Worm (Caenorhabditis elegans) whole organism, midembryonic: ENCODE results near the gene vap-1.

Experiments
- flt-1 ChIP-seq: fragments of 200-800 bp; sonication (Bioruptor generic); IDR thresholded peaks from 2 replicates; pipeline ENCODE4 v1.3.6; 2022; ENCODE audit warnings: missing genetic modification characterization, missing compliant biosample characterization
- med-1 ChIP-seq: sonication (generic microtip); optimal IDR thresholded peaks from 2 replicates; lab custom pipeline; 2017; ENCODE audit warnings: missing genetic modification characterization, mild to moderate bottlenecking, missing compliant biosample characterization, antibody characterized with exemption, missing genetic modification reagents; ENCODE audit not compliant: insufficient read depth
- ref-1 ChIP-seq: fragments of 200-800 bp; sonication (Bioruptor generic); conservative IDR thresholded peaks from 2 replicates; pipeline ENCODE4 v1.3.6; 2022; ENCODE audit warnings: missing genetic modification reagents, missing genetic modification characterization, missing compliant biosample characterization
- tab-1 ChIP-seq: fragments of 200-800 bp; sonication (Bioruptor generic); IDR thresholded peaks from 2 replicates; pipeline ENCODE4 v1.3.6; 2022; ENCODE audit warnings: missing genetic modification characterization, missing compliant biosample characterization
- ztf-29 ChIP-seq: fragments of 200-800 bp; sonication (Bioruptor generic); IDR thresholded peaks from 2 replicates; pipeline ENCODE4 v1.3.6; 2022; ENCODE audit warnings: missing genetic modification reagents, missing genetic modification characterization, missing compliant biosample characterization

DNA sequence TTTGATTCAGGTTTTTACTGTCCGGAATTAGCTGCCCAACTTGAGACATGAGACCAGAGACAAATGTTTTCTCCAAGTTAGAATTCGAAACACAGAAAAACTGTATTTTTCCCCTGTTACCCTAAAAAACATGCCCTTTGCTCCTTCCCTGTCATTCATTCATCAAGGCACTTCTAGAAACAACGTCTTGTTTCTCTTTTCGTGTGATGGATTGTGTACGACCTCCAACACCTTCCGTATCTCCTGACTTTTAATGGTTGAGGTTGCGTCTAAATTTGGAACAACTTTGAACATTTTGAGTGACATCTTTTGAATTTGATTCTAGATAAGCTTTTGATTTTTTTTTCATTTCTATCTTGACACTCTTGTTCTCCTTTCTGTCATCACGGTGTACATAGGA is 26.2 kb upstream of the vap-1 start:
- TF ChIP-seq med-1 (GFP tag; lab: Kevin White, UChicago), result no peak
- no peak for TF ChIP-seq flt-1 (GFP tag; lab: Robert Waterston, UW)
- TF ChIP-seq ztf-29 (GFP tag; lab: Robert Waterston, UW), result no peak
- no peak for TF ChIP-seq tab-1 (GFP tag; lab: Robert Waterston, UW)
- TF ChIP-seq ref-1 (GFP tag; lab: Robert Waterston, UW), result no peak
